Worm (Caenorhabditis elegans) whole organism, L2 larva: ENCODE data around the gene hsp-1.

Source experiments
- F13H6.1 ChIP-seq: sonication (generic microtip); optimal IDR thresholded peaks from 2 replicates; lab custom pipeline; 2016; ENCODE audit warnings: missing genetic modification characterization, missing compliant biosample characterization
- R02D3.7 ChIP-seq: fragments of 150-350 bp; optimal IDR thresholded peaks from 2 replicates; lab custom pipeline; 2014; ENCODE audit warnings: missing biosample characterization, missing genetic modification characterization
- Y55F3AM.14 ChIP-seq: fragments of 200-800 bp; sonication (Bioruptor generic); optimal IDR thresholded peaks from 2 replicates; lab custom pipeline; 2018; ENCODE audit warnings: mild to moderate bottlenecking, missing genetic modification characterization, missing compliant biosample characterization
- alr-1 ChIP-seq: fragments of 150-350 bp; optimal IDR thresholded peaks from 2 replicates; lab custom pipeline; 2014; ENCODE audit warnings: missing biosample characterization, missing genetic modification characterization
- ama-1 ChIP-seq: fragments of 150-350 bp; optimal IDR thresholded peaks from 2 replicates; lab custom pipeline; 2018; ENCODE audit warnings: inconsistent platforms
- blmp-1 ChIP-seq: sonication (generic microtip); optimal IDR thresholded peaks from 2 replicates; lab custom pipeline; 2017; ENCODE audit warnings: missing genetic modification characterization, mild to moderate bottlenecking, missing compliant biosample characterization, antibody characterized with exemption, moderate library complexity; ENCODE audit not compliant: insufficient read depth
- ceh-82 ChIP-seq: fragments of 150-350 bp; optimal IDR thresholded peaks from 2 replicates; lab custom pipeline; 2014; ENCODE audit warnings: missing biosample characterization, missing genetic modification characterization
- crh-2 ChIP-seq: sonication (generic microtip); optimal IDR thresholded peaks from 2 replicates; lab custom pipeline; 2017; ENCODE audit warnings: missing biosample characterization, missing genetic modification characterization
- dmd-4 ChIP-seq: sonication (generic microtip); optimal IDR thresholded peaks from 2 replicates; lab custom pipeline; 2017; ENCODE audit warnings: missing biosample characterization, missing genetic modification characterization
- egl-27 ChIP-seq: sonication (generic microtip); optimal IDR thresholded peaks from 3 replicates; lab custom pipeline; 2017; ENCODE audit warnings: missing biosample characterization, missing genetic modification reagents, missing genetic modification characterization
- elt-3 ChIP-seq: sonication (generic microtip); optimal IDR thresholded peaks from 2 replicates; lab custom pipeline; 2017; ENCODE audit warnings: missing biosample characterization, missing genetic modification characterization
- fos-1 ChIP-seq: fragments of 150-350 bp; optimal IDR thresholded peaks from 2 replicates; lab custom pipeline; 2014; ENCODE audit warnings: missing biosample characterization, missing genetic modification characterization
- gmeb-1 ChIP-seq: fragments of 150-350 bp; optimal IDR thresholded peaks from 2 replicates; lab custom pipeline; 2014; ENCODE audit warnings: missing biosample characterization, missing genetic modification characterization
- lin-11 ChIP-seq: fragments of 150-350 bp; sonication (generic microtip); optimal IDR thresholded peaks from 2 replicates; lab custom pipeline; 2014; ENCODE audit warnings: missing biosample characterization, missing genetic modification characterization, inconsistent platforms, mixed read lengths
- lin-13 ChIP-seq: fragments of 150-350 bp; optimal IDR thresholded peaks from 2 replicates; lab custom pipeline; 2014; ENCODE audit warnings: missing biosample characterization, missing genetic modification reagents, missing genetic modification characterization
- lin-39 ChIP-seq: fragments of 150-350 bp; optimal IDR thresholded peaks from 2 replicates; lab custom pipeline; 2014; ENCODE audit warnings: missing biosample characterization, missing genetic modification reagents, missing genetic modification characterization
- lsy-2 ChIP-seq, 2 experiments: fragments of 150-350 bp in 1 of 2; sonication (generic microtip) in 1 of 2; optimal IDR thresholded peaks; 2 replicates each; lab custom pipeline; 2014 to 2017; ENCODE audit warnings: missing biosample characterization in 2 of 2, missing genetic modification characterization in 2 of 2
- mbf-1 ChIP-seq: sonication (generic microtip); optimal IDR thresholded peaks from 2 replicates; lab custom pipeline; 2017; ENCODE audit warnings: missing biosample characterization, missing genetic modification characterization
- mdl-1 ChIP-seq, 2 experiments: fragments of 150-350 bp in 1 of 2; sonication (generic microtip) in 1 of 2; optimal IDR thresholded peaks; 2 replicates each; lab custom pipeline; 2017; ENCODE audit warnings: missing biosample characterization in 2 of 2, missing genetic modification characterization in 2 of 2
- nhr-10 ChIP-seq: sonication (generic microtip); optimal IDR thresholded peaks from 2 replicates; lab custom pipeline; 2017; ENCODE audit warnings: missing biosample characterization, missing genetic modification characterization
- nhr-11 ChIP-seq: fragments of 150-350 bp; optimal IDR thresholded peaks from 2 replicates; lab custom pipeline; 2014; ENCODE audit warnings: missing biosample characterization, missing genetic modification characterization
- nhr-129 ChIP-seq: fragments of 150-350 bp; optimal IDR thresholded peaks from 2 replicates; lab custom pipeline; 2014; ENCODE audit warnings: missing biosample characterization, missing genetic modification characterization
- nhr-21 ChIP-seq: fragments of 150-350 bp; optimal IDR thresholded peaks from 2 replicates; lab custom pipeline; 2014; ENCODE audit warnings: missing biosample characterization, missing genetic modification characterization
- nhr-23 ChIP-seq: fragments of 150-350 bp; optimal IDR thresholded peaks from 2 replicates; lab custom pipeline; 2014; ENCODE audit warnings: missing biosample characterization, missing genetic modification reagents, missing genetic modification characterization
- nhr-237 ChIP-seq: fragments of 150-350 bp; optimal IDR thresholded peaks from 2 replicates; lab custom pipeline; 2014; ENCODE audit warnings: missing biosample characterization, missing genetic modification characterization
- nhr-25 ChIP-seq: fragments of 150-350 bp; sonication (generic microtip); optimal IDR thresholded peaks from 3 replicates; lab custom pipeline; 2014; ENCODE audit warnings: missing biosample characterization, missing genetic modification characterization
- peb-1 ChIP-seq: fragments of 150-350 bp; optimal IDR thresholded peaks from 2 replicates; lab custom pipeline; 2014; ENCODE audit warnings: missing biosample characterization, missing genetic modification characterization
- sem-4 ChIP-seq: fragments of 150-350 bp; optimal IDR thresholded peaks from 2 replicates; lab custom pipeline; 2014; ENCODE audit warnings: missing biosample characterization, missing genetic modification reagents, missing genetic modification characterization
- skn-1 ChIP-seq: sonication (generic microtip); optimal IDR thresholded peaks from 2 replicates; lab custom pipeline; 2017; ENCODE audit warnings: missing biosample characterization, missing genetic modification characterization
- sma-3 ChIP-seq: sonication (generic microtip); optimal IDR thresholded peaks from 2 replicates; lab custom pipeline; 2016; ENCODE audit warnings: missing genetic modification reagents, missing genetic modification characterization, missing compliant biosample characterization
- sma-9 ChIP-seq, 2 experiments: fragments of 150-350 bp in 1 of 2; sonication (generic microtip) in 1 of 2; optimal IDR thresholded peaks; 2 replicates each; lab custom pipeline; 2014 to 2016; ENCODE audit warnings: missing genetic modification characterization in 2 of 2, mild to moderate bottlenecking in 1 of 2, missing biosample characterization in 1 of 2, missing compliant biosample characterization in 1 of 2, missing genetic modification reagents in 1 of 2, moderate library complexity in 1 of 2
- unc-39 ChIP-seq: fragments of 150-350 bp; optimal IDR thresholded peaks from 2 replicates; lab custom pipeline; 2014; ENCODE audit warnings: missing biosample characterization, missing genetic modification characterization
- unc-55 ChIP-seq: fragments of 150-350 bp; sonication (generic microtip); optimal IDR thresholded peaks from 3 replicates; lab custom pipeline; 2014; ENCODE audit warnings: missing biosample characterization, missing genetic modification reagents, missing genetic modification characterization
- unc-62 ChIP-seq: fragments of 150-350 bp; optimal IDR thresholded peaks from 2 replicates; lab custom pipeline; 2014; ENCODE audit warnings: missing biosample characterization, missing genetic modification reagents, missing genetic modification characterization
- zag-1 ChIP-seq: fragments of 150-350 bp; optimal IDR thresholded peaks from 2 replicates; lab custom pipeline; 2014; ENCODE audit warnings: missing biosample characterization, missing genetic modification characterization
- ztf-1 ChIP-seq: fragments of 200-800 bp; sonication (Bioruptor generic); conservative IDR thresholded peaks from 2 replicates; pipeline ENCODE4 v1.3.6; 2022; ENCODE audit warnings: missing genetic modification characterization, missing compliant biosample characterization
- ztf-11 ChIP-seq: sonication (generic microtip); optimal IDR thresholded peaks from 2 replicates; lab custom pipeline; 2017; ENCODE audit warnings: missing biosample characterization, missing genetic modification characterization

hsp-1 gene

DNA sequence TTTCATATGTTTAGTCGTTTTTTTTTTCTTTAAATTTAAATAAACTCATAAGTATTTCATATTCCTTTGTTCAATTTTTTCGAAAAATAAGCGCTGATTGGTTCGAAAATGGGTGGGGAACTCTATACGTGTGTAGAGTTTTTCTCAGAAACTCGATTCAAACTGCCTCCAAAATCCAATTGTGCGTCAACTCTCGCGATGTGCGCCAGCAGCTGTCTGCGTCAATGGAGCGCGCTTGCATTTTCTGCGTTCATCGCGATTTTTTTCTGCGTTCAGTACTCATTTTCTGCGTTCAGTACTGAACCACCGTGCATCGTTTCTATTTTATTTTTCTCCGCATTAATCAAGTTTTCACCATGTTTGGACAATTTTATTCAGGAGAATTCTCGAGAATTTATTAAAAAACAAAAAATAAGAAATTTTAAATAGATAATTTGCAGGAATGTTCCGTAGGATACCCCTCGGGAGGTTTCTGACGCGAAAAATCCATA, 29.0 kb upstream of the hsp-1 start, which contains the start of gene eelo-2 (continued):
- peak; percentile 98 for TF ChIP-seq fos-1 (tag; lab: Kevin White, UChicago)
- TF ChIP-seq nhr-21 (tag; lab: Kevin White, UChicago) = peak; percentile 98
- TF ChIP-seq alr-1 (tag; lab: Kevin White, UChicago) = no peak
- TF ChIP-seq ztf-1 = 0 out of 2 replicates have a peak, but pooled peaks have one; percentile 9

DNA sequence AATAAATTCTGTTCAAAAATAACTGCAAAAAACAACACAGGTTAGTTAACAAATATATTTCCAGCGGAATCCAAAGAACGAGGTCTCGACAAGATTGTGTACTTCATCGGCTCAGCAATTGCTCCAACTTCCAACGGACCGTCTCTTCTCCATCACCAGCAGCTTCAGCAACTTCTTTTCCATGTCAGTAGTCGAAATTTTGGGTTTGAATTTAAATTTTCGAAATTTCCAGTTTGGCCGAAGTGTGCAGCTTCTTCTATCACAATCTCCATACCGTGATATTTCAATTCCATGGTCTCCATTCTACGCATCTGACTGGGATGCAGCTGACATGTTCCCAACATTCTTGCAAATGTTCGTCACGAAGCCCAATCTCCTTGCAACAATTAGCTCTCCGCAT, 25.3 kb upstream of the hsp-1 start:
- no peak for TF ChIP-seq ama-1 (lab: Kevin White, UChicago)
- TF ChIP-seq nhr-11 = no peak
- TF ChIP-seq blmp-1 (tag; lab: Kevin White, UChicago) = no peak
- TF ChIP-seq Y55F3AM.14 (GFP tag; lab: Kevin White, UChicago) = no peak
- no peak for TF ChIP-seq lsy-2 (tag; optimal IDR thresholded peaks at IDR 0.05; lab: Kevin White, UChicago)
- TF ChIP-seq ztf-11 (tag; lab: Kevin White, UChicago) = no peak
- no peak for TF ChIP-seq elt-3 (tag; lab: Kevin White, UChicago)
- no peak for TF ChIP-seq unc-39 (tag; lab: Kevin White, UChicago)
- no peak for TF ChIP-seq ztf-1
- no peak for TF ChIP-seq gmeb-1
- no peak for TF ChIP-seq lin-39
- TF ChIP-seq dmd-4 (tag; lab: Kevin White, UChicago) = no peak
- no peak for TF ChIP-seq sem-4
- TF ChIP-seq alr-1 (tag; lab: Kevin White, UChicago) = no peak

DNA sequence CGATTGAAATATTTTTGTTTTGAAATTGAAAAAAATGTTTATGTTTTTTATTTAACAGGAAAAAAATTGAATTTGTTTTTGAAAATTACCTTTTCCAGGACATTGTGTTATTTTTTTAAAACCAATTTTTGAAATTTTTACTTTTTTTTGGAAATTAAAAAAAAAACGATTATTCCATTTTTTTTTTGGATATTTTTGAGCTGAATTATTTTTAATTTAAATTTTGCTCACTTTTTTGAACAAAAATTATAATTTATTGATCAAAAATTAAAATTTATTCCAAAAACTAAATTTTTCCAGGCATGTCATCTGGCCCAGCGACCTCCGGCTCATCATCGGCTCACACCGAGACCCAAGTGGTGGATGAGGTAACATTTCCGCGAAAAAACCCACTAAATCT, 23.8 kb upstream of the hsp-1 start, which contains the start of gene gtf-2E1:
gtf-2E1 (plus strand) TSS at position 301 of the 400 bp plus-strand sequence.
- TF ChIP-seq peb-1 (no peak), unc-55 (GFP tag; lab: Kevin White, UChicago) (no peak), nhr-23 (tag; lab: Kevin White, UChicago) (no peak), blmp-1 (tag; lab: Kevin White, UChicago) (no peak)

DNA sequence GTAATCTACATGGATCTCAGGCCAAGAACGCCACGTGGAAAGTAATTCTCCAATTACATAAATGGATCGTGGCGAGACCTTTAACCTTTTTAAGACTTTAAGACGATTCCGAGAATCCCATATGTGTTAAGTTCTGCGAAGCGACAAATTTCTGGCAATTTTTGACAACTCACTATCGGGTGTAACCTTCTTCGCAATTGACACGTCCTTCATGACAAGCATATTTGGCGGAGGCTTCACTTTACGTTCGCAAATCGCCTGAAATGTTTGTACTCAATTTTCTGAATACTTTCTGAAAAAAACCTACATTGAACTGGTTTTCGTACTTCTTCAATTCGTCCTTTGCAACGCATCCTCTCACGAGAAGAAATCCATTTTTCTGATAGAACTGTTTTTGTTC, 19.9 kb upstream of the hsp-1 start:
- TF ChIP-seq lsy-2 (tag; optimal IDR thresholded peaks at IDR 0.05; lab: Kevin White, UChicago) (no peak), nhr-10 (tag; lab: Kevin White, UChicago) (no peak), Y55F3AM.14 (GFP tag; lab: Kevin White, UChicago) (no peak), mbf-1 (no peak), alr-1 (tag; lab: Kevin White, UChicago) (no peak), ceh-82 (tag; lab: Kevin White, UChicago) (no peak), sem-4 (no peak), dmd-4 (tag; lab: Kevin White, UChicago) (no peak), R02D3.7 (no peak), nhr-23 (tag; lab: Kevin White, UChicago) (no peak), unc-55 (GFP tag; lab: Kevin White, UChicago) (no peak), nhr-25 (tag; lab: Kevin White, UChicago) (no peak), skn-1 (tag; lab: Kevin White, UChicago) (no peak)

DNA sequence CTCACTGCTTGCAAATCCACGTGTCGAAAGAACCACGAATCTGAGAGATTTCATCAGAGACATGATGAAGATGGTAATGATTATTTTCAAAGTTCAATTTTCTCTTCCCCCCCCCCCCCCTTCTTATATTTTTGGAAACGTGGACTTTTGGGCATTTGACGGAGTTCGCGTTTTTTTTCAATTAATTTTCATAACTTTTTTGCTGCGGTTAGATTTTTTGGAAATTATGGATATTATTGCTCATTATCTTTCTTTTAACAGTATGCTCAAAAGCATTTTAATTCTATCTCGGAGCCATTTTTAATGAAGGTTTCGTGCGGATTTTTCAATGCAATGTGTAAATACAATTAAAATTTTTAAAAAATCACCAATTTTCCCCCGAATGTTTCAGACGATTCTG, 19.4 kb upstream of the hsp-1 start, which contains the start of gene phyh-1:
phyh-1 (minus strand) TSS at position 101 of the 400 bp plus-strand sequence.
- no peak for TF ChIP-seq ama-1 (lab: Kevin White, UChicago)
- no peak for TF ChIP-seq nhr-11
- TF ChIP-seq gmeb-1 = no peak

DNA sequence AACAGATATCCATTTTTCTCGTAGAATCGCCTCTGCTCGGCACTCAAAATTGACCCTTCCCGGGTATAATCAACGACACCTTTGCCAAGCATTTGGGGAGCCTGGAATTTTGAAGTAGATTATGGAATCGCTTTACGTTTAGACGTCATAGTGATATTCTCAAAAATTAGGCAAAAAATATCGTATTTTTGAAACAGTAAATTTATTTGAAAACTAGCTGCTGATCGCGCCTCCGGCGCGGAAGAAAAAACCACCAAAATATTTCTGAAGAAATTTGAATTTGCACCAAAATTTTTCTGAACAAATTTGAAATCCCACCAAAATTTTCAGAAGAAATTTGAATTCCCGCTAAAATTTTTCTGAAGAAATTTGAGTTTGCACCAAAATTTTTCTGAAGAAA, 16.4 kb upstream of the hsp-1 start, which contains the start of gene ZK550.6:
ZK550.6 (minus strand) TSS at position 101 of the 400 bp plus-strand sequence.
- TF ChIP-seq lin-11 (tag; lab: Kevin White, UChicago) = no peak
- no peak for TF ChIP-seq elt-3 (tag; lab: Kevin White, UChicago)
- no peak for TF ChIP-seq sem-4
- TF ChIP-seq sma-9 (GFP tag; optimal IDR thresholded peaks at IDR 0.05; lab: Kevin White, UChicago) = no peak
- no peak for TF ChIP-seq sma-9 (tag; optimal IDR thresholded peaks at IDR 0.05; lab: Kevin White, UChicago)
- TF ChIP-seq lin-39 = no peak
- no peak for TF ChIP-seq nhr-21 (tag; lab: Kevin White, UChicago)

DNA sequence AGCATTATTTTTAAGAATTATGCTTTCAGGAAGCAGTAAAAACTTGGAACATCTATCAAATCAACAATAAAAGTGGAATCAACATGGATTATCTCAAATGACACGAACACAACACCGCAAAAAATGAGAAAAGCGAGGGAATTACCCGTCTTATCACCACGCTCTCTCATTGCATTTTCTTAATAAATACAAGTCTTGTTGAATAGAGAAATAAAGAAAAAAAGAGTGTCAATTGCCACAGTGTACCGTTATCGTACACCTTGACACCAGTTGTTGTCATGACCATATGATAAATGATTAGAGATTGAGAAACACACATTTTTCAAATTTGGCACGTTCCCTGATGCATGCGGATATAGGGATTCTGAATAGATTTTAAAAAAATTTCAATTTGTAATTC, 15.0 kb upstream of the hsp-1 start:
- TF ChIP-seq zag-1 (tag; lab: Kevin White, UChicago) = no peak
- TF ChIP-seq nhr-129 (tag; lab: Kevin White, UChicago) = peak; percentile 20
- TF ChIP-seq nhr-237 = no peak
- TF ChIP-seq F13H6.1 (tag; lab: Kevin White, UChicago) = peak; percentile 54
- no peak for TF ChIP-seq ceh-82 (tag; lab: Kevin White, UChicago)
- TF ChIP-seq alr-1 (tag; lab: Kevin White, UChicago) = no peak
- TF ChIP-seq lsy-2 (tag; optimal IDR thresholded peaks at IDR 0.05; lab: Kevin White, UChicago) = peak in 1 of 2 experiments; percentile 6
- TF ChIP-seq blmp-1 (tag; lab: Kevin White, UChicago) = no peak
- TF ChIP-seq sma-9 (GFP tag; optimal IDR thresholded peaks at IDR 0.05; lab: Kevin White, UChicago) = no peak
- TF ChIP-seq sma-9 (tag; optimal IDR thresholded peaks at IDR 0.05; lab: Kevin White, UChicago) = no peak
- peak; percentile 27 for TF ChIP-seq nhr-25 (tag; lab: Kevin White, UChicago)
- peak; percentile 92 for TF ChIP-seq fos-1 (tag; lab: Kevin White, UChicago)
- TF ChIP-seq crh-2 = peak; percentile 74
- TF ChIP-seq mdl-1 (tag; optimal IDR thresholded peaks at IDR 0.05; lab: Kevin White, UChicago) = no peak
- TF ChIP-seq lin-13 (GFP tag; lab: Kevin White, UChicago) = no peak
- no peak for TF ChIP-seq sma-3 (GFP tag; lab: Kevin White, UChicago)
- TF ChIP-seq unc-62 (GFP tag; lab: Kevin White, UChicago) = no peak
- TF ChIP-seq unc-55 (GFP tag; lab: Kevin White, UChicago) = no peak
- no peak for TF ChIP-seq unc-39 (tag; lab: Kevin White, UChicago)
- no peak for TF ChIP-seq ztf-1
- no peak for TF ChIP-seq egl-27
- peak; percentile 75 for TF ChIP-seq nhr-21 (tag; lab: Kevin White, UChicago)
